Fruit fly (Drosophila melanogaster) whole organism, embryonic: ENCODE measurements around the gene CG15803.
A peak's percentile ranks its signal among the peaks of the same experiment; 100 is the strongest.

Experiments used
- Awh ChIP-seq: fragments of 200-800 bp; sonication (Bioruptor generic); IDR thresholded peaks from 2 replicates; pipeline ENCODE4, ENCODE4 v1.3.6; 2022; ENCODE audit warnings: missing biosample characterization, missing genetic modification characterization
- B-H2 ChIP-seq: fragments of 200-800 bp; sonication (Bioruptor generic); optimal IDR thresholded peaks from 2 replicates; lab custom pipeline; 2018; ENCODE audit warnings: missing biosample characterization, mild to moderate bottlenecking, missing genetic modification characterization
- BEAF-32 ChIP-seq: fragments of 200-800 bp; sonication (Bioruptor generic); optimal IDR thresholded peaks from 3 replicates; lab custom pipeline; 2017; ENCODE audit warnings: missing biosample characterization, missing genetic modification characterization, mild to moderate bottlenecking, moderate library complexity, missing genetic modification reagents
- Blimp-1 ChIP-seq: fragments of 200-800 bp; sonication (Bioruptor generic); optimal IDR thresholded peaks from 3 replicates; lab custom pipeline; 2018; ENCODE audit warnings: missing biosample characterization, missing genetic modification characterization, mild to moderate bottlenecking, moderate library complexity, missing genetic modification reagents
- CG1024 ChIP-seq: fragments of 200-800 bp; sonication (Bioruptor generic); IDR thresholded peaks from 2 replicates; pipeline ENCODE4 v1.3.6; 2022; ENCODE audit warnings: missing biosample characterization, missing genetic modification characterization
- CG10267 ChIP-seq: fragments of 200-800 bp; sonication (Bioruptor generic); optimal IDR thresholded peaks from 2 replicates; lab custom pipeline; 2018; ENCODE audit warnings: missing biosample characterization, mild to moderate bottlenecking, missing genetic modification characterization, moderate library complexity
- CG10366 ChIP-seq: fragments of 200-800 bp; sonication (Bioruptor generic); IDR thresholded peaks from 2 replicates; pipeline ENCODE4 v1.3.6; 2022; ENCODE audit warnings: missing biosample characterization, missing genetic modification characterization
- CG10543 ChIP-seq: fragments of 200-800 bp; sonication (Bioruptor generic); optimal IDR thresholded peaks from 3 replicates; lab custom pipeline; 2017; ENCODE audit warnings: missing biosample characterization, mild to moderate bottlenecking, missing genetic modification characterization, moderate library complexity
- CG12219 ChIP-seq: fragments of 200-800 bp; sonication (Bioruptor generic); optimal IDR thresholded peaks from 3 replicates; lab custom pipeline; 2018; ENCODE audit warnings: missing biosample characterization, mild to moderate bottlenecking, missing genetic modification characterization
- CG12236 ChIP-seq: fragments of 200-800 bp; sonication (Bioruptor generic); optimal IDR thresholded peaks from 2 replicates; lab custom pipeline; 2016; ENCODE audit warnings: missing biosample characterization, missing genetic modification characterization
- CG12942 ChIP-seq: fragments of 200-800 bp; sonication (Bioruptor generic); optimal IDR thresholded peaks from 3 replicates; lab custom pipeline; 2016; ENCODE audit warnings: missing biosample characterization, missing genetic modification characterization
- CG14441 ChIP-seq: fragments of 200-800 bp; sonication (Bioruptor generic); IDR thresholded peaks from 2 replicates; pipeline ENCODE4 v1.3.6; 2022; ENCODE audit warnings: missing biosample characterization, missing genetic modification characterization
- CG15269 ChIP-seq: fragments of 200-800 bp; sonication (Bioruptor generic); optimal IDR thresholded peaks from 2 replicates; lab custom pipeline; 2018; ENCODE audit warnings: missing biosample characterization, mild to moderate bottlenecking, missing genetic modification characterization, moderate library complexity
- CG3407 ChIP-seq: fragments of 200-800 bp; sonication (Bioruptor generic); optimal IDR thresholded peaks from 2 replicates; lab custom pipeline; 2018; ENCODE audit warnings: missing biosample characterization, mild to moderate bottlenecking, missing genetic modification characterization
- CG42726 ChIP-seq: fragments of 200-800 bp; sonication (Bioruptor generic); IDR thresholded peaks from 2 replicates; pipeline ENCODE4 v1.3.6; 2022; ENCODE audit warnings: missing biosample characterization, missing genetic modification characterization; ENCODE audit not compliant: partially characterized antibody
- CG43689 ChIP-seq: fragments of 200-800 bp; sonication (Bioruptor generic); IDR thresholded peaks from 2 replicates; pipeline ENCODE4 v1.3.6; 2022; ENCODE audit warnings: missing biosample characterization, missing genetic modification characterization
- CG6791 ChIP-seq: fragments of 200-800 bp; sonication (Bioruptor generic); IDR thresholded peaks from 3 replicates; pipeline ENCODE4 v1.3.6; 2022; ENCODE audit warnings: missing biosample characterization, missing genetic modification characterization; ENCODE audit not compliant: partially characterized antibody
- CG7786 ChIP-seq: fragments of 200-800 bp; sonication (Bioruptor generic); optimal IDR thresholded peaks from 2 replicates; lab custom pipeline; 2016; ENCODE audit warnings: missing biosample characterization, missing genetic modification characterization
- Fer3 ChIP-seq: fragments of 200-800 bp; sonication (Bioruptor generic); optimal IDR thresholded peaks from 2 replicates; lab custom pipeline; 2018; ENCODE audit warnings: missing biosample characterization, mild to moderate bottlenecking, missing genetic modification characterization, moderate library complexity
- H15 ChIP-seq: fragments of 200-800 bp; sonication (Bioruptor generic); IDR thresholded peaks from 3 replicates; pipeline ENCODE4 v1.3.6; 2022; ENCODE audit warnings: missing biosample characterization, missing genetic modification characterization
- HHEX ChIP-seq: fragments of 200-800 bp; sonication (Bioruptor generic); optimal IDR thresholded peaks from 3 replicates; lab custom pipeline; 2017; ENCODE audit warnings: missing biosample characterization, mild to moderate bottlenecking, missing genetic modification characterization, missing genetic modification reagents
- HLH3B ChIP-seq: fragments of 200-800 bp; sonication (Bioruptor generic); IDR thresholded peaks from 2 replicates; pipeline ENCODE4 v1.3.6; 2022; ENCODE audit warnings: missing biosample characterization, missing genetic modification characterization
- Hr78 ChIP-seq, 2 experiments: fragments of 200-800 bp in 1 of 2; fragments of >200 bp in 1 of 2; sonication (Bioruptor generic) in 1 of 2; optimal IDR thresholded peaks; 2 replicates each; lab custom pipeline; 2017 to 2019; ENCODE audit warnings: missing biosample characterization in 2 of 2, missing genetic modification characterization in 2 of 2, mild to moderate bottlenecking in 1 of 2, moderate library complexity in 1 of 2
- NFAT ChIP-seq: fragments of 200-800 bp; sonication (Bioruptor generic); IDR thresholded peaks from 2 replicates; pipeline ENCODE4 v1.3.6; 2022; ENCODE audit warnings: missing biosample characterization, missing genetic modification characterization
- Pdp1 ChIP-seq, 2 experiments: fragments of 200-800 bp; sonication (Bioruptor generic); optimal IDR thresholded peaks; 3 replicates each; lab custom pipeline; 2016; ENCODE audit warnings: missing biosample characterization in 2 of 2, missing genetic modification characterization in 2 of 2, mild to moderate bottlenecking in 1 of 2, moderate library complexity in 1 of 2
- Sox100B ChIP-seq: fragments of 200-800 bp; sonication (Bioruptor generic); optimal IDR thresholded peaks from 3 replicates; lab custom pipeline; 2018; ENCODE audit warnings: missing biosample characterization, mild to moderate bottlenecking, missing genetic modification characterization
- Sry-β ChIP-seq: fragments of 200-800 bp; sonication (Bioruptor generic); optimal IDR thresholded peaks from 2 replicates; lab custom pipeline; 2018; ENCODE audit warnings: missing biosample characterization, mild to moderate bottlenecking, missing genetic modification characterization, moderate library complexity
- ab ChIP-seq: fragments of 200-800 bp; sonication (Bioruptor generic); optimal IDR thresholded peaks from 2 replicates; lab custom pipeline; 2016; ENCODE audit warnings: missing biosample characterization, missing genetic modification characterization
- ac ChIP-seq: fragments of 200-800 bp; sonication (Bioruptor generic); optimal IDR thresholded peaks from 3 replicates; lab custom pipeline; 2017; ENCODE audit warnings: missing biosample characterization, mild to moderate bottlenecking, missing genetic modification characterization
- amos ChIP-seq: fragments of 200-800 bp; sonication (Bioruptor generic); IDR thresholded peaks from 2 replicates; pipeline ENCODE4 v1.3.6; 2022; ENCODE audit warnings: missing biosample characterization, missing genetic modification characterization; ENCODE audit not compliant: partially characterized antibody
- cato ChIP-seq: fragments of 200-800 bp; sonication (Bioruptor generic); optimal IDR thresholded peaks from 2 replicates; lab custom pipeline; 2016; ENCODE audit warnings: missing biosample characterization, missing genetic modification characterization, borderline replicate concordance
- chinmo ChIP-seq: fragments of 200-800 bp; sonication (Bioruptor generic); IDR thresholded peaks from 4 replicates; pipeline ENCODE4 v1.3.6; 2022; ENCODE audit warnings: missing biosample characterization, missing genetic modification characterization; ENCODE audit not compliant: partially characterized antibody
- chm ChIP-seq: fragments of 200-800 bp; sonication (Bioruptor generic); IDR thresholded peaks from 2 replicates; pipeline ENCODE4 v1.3.6; 2022; ENCODE audit warnings: missing biosample characterization, missing genetic modification characterization
- crp ChIP-seq, 2 experiments: fragments of 200-800 bp; sonication (Bioruptor generic); optimal IDR thresholded peaks; 2 replicates in 1 of 2; 3 replicates in 1 of 2; lab custom pipeline; 2017; ENCODE audit warnings: missing biosample characterization in 2 of 2, missing genetic modification characterization in 2 of 2, mild to moderate bottlenecking in 1 of 2, moderate library complexity in 1 of 2
- disco-r ChIP-seq: fragments of 200-800 bp; sonication (Bioruptor generic); optimal IDR thresholded peaks from 2 replicates; lab custom pipeline; 2016; ENCODE audit warnings: missing biosample characterization, missing genetic modification characterization
- fru ChIP-seq: fragments of >200 bp; optimal IDR thresholded peaks from 2 replicates; lab custom pipeline; 2017
- gfzf ChIP-seq: fragments of 200-800 bp; sonication (Bioruptor generic); optimal IDR thresholded peaks from 2 replicates; lab custom pipeline; 2016; ENCODE audit warnings: missing biosample characterization, mild to moderate bottlenecking, missing genetic modification characterization, moderate library complexity
- jumu ChIP-seq: fragments of 200-800 bp; sonication (Bioruptor generic); optimal IDR thresholded peaks from 3 replicates; lab custom pipeline; 2016; ENCODE audit warnings: missing biosample characterization, missing genetic modification characterization
- klu ChIP-seq: fragments of 200-800 bp; sonication (Bioruptor generic); IDR thresholded peaks from 2 replicates; pipeline ENCODE4 v1.3.6; 2022; ENCODE audit warnings: missing biosample characterization, missing genetic modification characterization
- lmd ChIP-seq: fragments of 200-800 bp; sonication (Bioruptor generic); IDR thresholded peaks from 2 replicates; pipeline ENCODE4 v1.3.6; 2022; ENCODE audit warnings: missing biosample characterization, missing genetic modification characterization
- mirr ChIP-seq: fragments of 200-800 bp; sonication (Bioruptor generic); optimal IDR thresholded peaks from 3 replicates; lab custom pipeline; 2018; ENCODE audit warnings: missing biosample characterization, mild to moderate bottlenecking, missing genetic modification characterization
- peb ChIP-seq: fragments of 200-800 bp; sonication (Bioruptor generic); IDR thresholded peaks from 2 replicates; pipeline ENCODE4 v1.3.6; 2022; ENCODE audit warnings: missing biosample characterization, missing genetic modification characterization
- pho ChIP-seq: fragments of 200-800 bp; sonication (Bioruptor generic); optimal IDR thresholded peaks from 2 replicates; lab custom pipeline; 2016; ENCODE audit warnings: missing biosample characterization, missing genetic modification characterization
- pum ChIP-seq: fragments of 200-800 bp; sonication (Bioruptor generic); optimal IDR thresholded peaks from 2 replicates; lab custom pipeline; 2016; ENCODE audit warnings: missing biosample characterization, missing genetic modification characterization
- sens ChIP-seq: fragments of 200-800 bp; sonication (Bioruptor generic); peaks from one replicate; lab custom pipeline; 2016; ENCODE audit warnings: missing biosample characterization, missing genetic modification characterization
- sens-2 ChIP-seq: fragments of 200-800 bp; sonication (Bioruptor generic); IDR thresholded peaks from 2 replicates; pipeline ENCODE4 v1.3.6; 2022; ENCODE audit warnings: missing biosample characterization, missing genetic modification characterization
- slbo ChIP-seq: fragments of 200-800 bp; sonication (Bioruptor generic); IDR thresholded peaks from 2 replicates; pipeline ENCODE4 v1.3.6; 2022; ENCODE audit warnings: missing biosample characterization, missing genetic modification characterization
- sr ChIP-seq: fragments of 200-800 bp; sonication (Bioruptor generic); IDR thresholded peaks from 3 replicates; pipeline ENCODE4 v1.3.6; 2022; ENCODE audit warnings: missing biosample characterization, missing genetic modification characterization
- twi ChIP-seq: fragments of 200-800 bp; optimal IDR thresholded peaks from 2 replicates; lab custom pipeline; 2019; ENCODE audit warnings: missing biosample characterization, mild to moderate bottlenecking, missing genetic modification characterization, moderate library complexity
- unc-4 ChIP-seq: fragments of 200-800 bp; sonication (Bioruptor generic); IDR thresholded peaks from 2 replicates; pipeline ENCODE4 v1.3.6; 2022; ENCODE audit warnings: missing biosample characterization, missing genetic modification characterization; ENCODE audit not compliant: partially characterized antibody
- zen2 ChIP-seq: fragments of 200-800 bp; sonication (Bioruptor generic); IDR thresholded peaks from 3 replicates; pipeline ENCODE4 v1.3.6; 2022; ENCODE audit warnings: missing biosample characterization, missing genetic modification characterization; ENCODE audit not compliant: partially characterized antibody

CG15803 gene

DNA sequence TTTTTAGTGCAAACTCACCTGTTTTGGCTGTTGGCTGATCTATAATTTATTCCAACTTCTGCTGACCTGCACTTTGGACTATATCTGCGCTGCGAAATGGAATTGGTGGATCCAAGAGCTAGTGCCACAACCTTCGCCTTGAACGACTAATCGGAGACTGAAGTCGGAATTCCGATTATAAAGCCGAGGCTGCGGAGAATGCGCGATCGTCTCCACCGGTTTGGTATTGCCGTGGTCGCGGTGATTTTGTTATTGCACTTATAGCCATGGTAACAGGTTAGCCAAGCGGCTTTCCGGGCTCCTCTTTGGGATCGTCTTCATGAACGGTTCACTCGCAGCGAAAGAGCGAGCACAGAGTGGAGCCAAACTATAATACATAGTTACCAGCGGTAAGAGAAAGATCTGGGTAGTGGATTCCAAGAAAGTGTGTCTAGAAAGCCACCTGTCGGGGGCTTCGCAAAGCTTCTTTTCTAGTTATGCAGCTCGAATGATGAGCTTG is 20.5 kb upstream of the CG15803 start, which contains the start of gene CG7675 (continued):
- TF ChIP-seq CG10366 (GFP tag; lab: Robert Waterston, UW) (no peak), unc-4 (no peak), Pdp1 (GFP tag; optimal IDR thresholded peaks at IDR 0.05; lab: Kevin White, UChicago) (peak in 1 of 2 experiments; percentile 19), CG6791 (GFP tag; lab: Robert Waterston, UW) (no peak), peb (no peak), gfzf (GFP tag; lab: Kevin White, UChicago) (no peak), B-H2 (GFP tag; lab: Kevin White, UChicago) (no peak), sr (GFP tag; lab: Robert Waterston, UW) (no peak), fru (lab: Kevin White, UChicago) (no peak), slbo (GFP tag; lab: Robert Waterston, UW) (no peak), disco-r (GFP tag; lab: Kevin White, UChicago) (no peak), CG10543 (GFP tag; lab: Kevin White, UChicago) (peak; percentile 34), CG14441 (GFP tag; lab: Robert Waterston, UW) (no peak), Blimp-1 (GFP tag; lab: Kevin White, UChicago) (no peak), Sox100B (no peak), sens-2 (GFP tag; lab: Robert Waterston, UW) (0 out of 2 replicates have a peak, but pooled peaks have one; percentile 44), ac (no peak), zen2 (GFP tag; lab: Robert Waterston, UW) (no peak), HLH3B (GFP tag; lab: Robert Waterston, UW) (no peak), CG1024 (GFP tag; lab: Robert Waterston, UW) (no peak), CG12219 (GFP tag; lab: Kevin White, UChicago) (no peak), H15 (GFP tag; lab: Robert Waterston, UW) (no peak), BEAF-32 (GFP tag; lab: Kevin White, UChicago) (no peak), Hr78 (GFP tag; optimal IDR thresholded peaks at IDR 0.05; lab: Kevin White, UChicago) (peak in 1 of 2 experiments; percentile 62), CG12942 (GFP tag; lab: Kevin White, UChicago) (no peak), Awh (GFP tag; lab: Robert Waterston, UW) (no peak), CG15269 (tag; lab: Kevin White, UChicago) (no peak), sens (GFP tag; lab: Kevin White, UChicago) (peak; percentile 46), ab (GFP tag; lab: Kevin White, UChicago) (no peak), pum (GFP tag; lab: Kevin White, UChicago) (no peak), mirr (GFP tag; lab: Kevin White, UChicago) (no peak), jumu (GFP tag; lab: Kevin White, UChicago) (no peak), amos (GFP tag; lab: Robert Waterston, UW) (peak; percentile 19; the same call in 1 of the 2 replicates), pho (GFP tag; lab: Kevin White, UChicago) (no peak), HHEX (GFP tag; lab: Kevin White, UChicago) (peak; percentile 5), klu (GFP tag; lab: Robert Waterston, UW) (no peak), chinmo (peak; percentile 95), cato (GFP tag; lab: Kevin White, UChicago) (no peak), CG10267 (tag; lab: Kevin White, UChicago) (no peak), lmd (GFP tag; lab: Robert Waterston, UW) (no peak), CG12236 (GFP tag; lab: Kevin White, UChicago) (no peak), Fer3 (no peak), CG42726 (GFP tag; lab: Robert Waterston, UW) (no peak), twi (tag; lab: Kevin White, UChicago) (no peak), NFAT (GFP tag; lab: Robert Waterston, UW) (no peak), crp (GFP tag; optimal IDR thresholded peaks at IDR 0.05; lab: Kevin White, UChicago) (no peak), CG43689 (GFP tag; lab: Robert Waterston, UW) (no peak), CG3407 (GFP tag; lab: Kevin White, UChicago) (no peak), chm (GFP tag; lab: Robert Waterston, UW) (no peak), Sry-β (GFP tag; lab: Kevin White, UChicago) (no peak), CG7786 (GFP tag; lab: Kevin White, UChicago) (no peak)
